Worm (Caenorhabditis elegans) whole organism, mixed stage, embryonic: ENCODE measurements around the gene ZK1010.2.

Experiments
- M03D4.4 ChIP-seq: sonication (generic microtip); optimal IDR thresholded peaks from 2 replicates; lab custom pipeline; 2017; ENCODE audit warnings: mild to moderate bottlenecking, missing genetic modification characterization, missing compliant biosample characterization
- ces-1 ChIP-seq: fragments of 150-350 bp; optimal IDR thresholded peaks from 2 replicates; lab custom pipeline; 2014; ENCODE audit warnings: missing biosample characterization, missing genetic modification reagents, missing genetic modification characterization
- flh-1 ChIP-seq: fragments of 200-800 bp; sonication (Bioruptor generic); optimal IDR thresholded peaks from 2 replicates; lab custom pipeline; 2018; ENCODE audit warnings: mild to moderate bottlenecking, missing genetic modification characterization, moderate library complexity, missing compliant biosample characterization
- lin-13 ChIP-seq: fragments of 150-350 bp; optimal IDR thresholded peaks from 2 replicates; lab custom pipeline; 2014; ENCODE audit warnings: missing biosample characterization, missing genetic modification characterization
- lsy-2 ChIP-seq: fragments of 150-350 bp; optimal IDR thresholded peaks from 2 replicates; lab custom pipeline; 2014; ENCODE audit warnings: missing biosample characterization, missing genetic modification characterization
- mab-5 ChIP-seq: fragments of 150-350 bp; optimal IDR thresholded peaks from 2 replicates; lab custom pipeline; 2014; ENCODE audit warnings: missing biosample characterization, missing genetic modification characterization
- mep-1 ChIP-seq: fragments of 150-350 bp; optimal IDR thresholded peaks from 2 replicates; lab custom pipeline; 2017; ENCODE audit warnings: missing biosample characterization, missing genetic modification reagents, missing genetic modification characterization, inconsistent platforms
- nhr-12 ChIP-seq: fragments of 150-350 bp; optimal IDR thresholded peaks from 2 replicates; lab custom pipeline; 2014; ENCODE audit warnings: missing biosample characterization, missing genetic modification characterization
- nhr-237 ChIP-seq: fragments of 150-350 bp; optimal IDR thresholded peaks from 2 replicates; lab custom pipeline; 2014; ENCODE audit warnings: missing biosample characterization, missing genetic modification characterization
- nhr-28 ChIP-seq: fragments of 150-350 bp; optimal IDR thresholded peaks from 2 replicates; lab custom pipeline; 2014; ENCODE audit warnings: missing biosample characterization, missing genetic modification characterization
- pha-4 ChIP-seq: fragments of 150-350 bp; optimal IDR thresholded peaks from 2 replicates; lab custom pipeline; 2018; ENCODE audit warnings: missing biosample characterization, missing genetic modification reagents, missing genetic modification characterization
- snpc-4 ChIP-seq: fragments of 150-350 bp; optimal IDR thresholded peaks from 2 replicates; lab custom pipeline; 2014; ENCODE audit warnings: missing biosample characterization, missing genetic modification characterization
- sptf-1 ChIP-seq: sonication (generic microtip); optimal IDR thresholded peaks from 2 replicates; lab custom pipeline; 2017; ENCODE audit warnings: mild to moderate bottlenecking, missing genetic modification characterization, moderate library complexity, missing compliant biosample characterization
- unc-62 ChIP-seq: fragments of 150-350 bp; optimal IDR thresholded peaks from 2 replicates; lab custom pipeline; 2014; ENCODE audit warnings: missing biosample characterization, missing genetic modification reagents, missing genetic modification characterization

DNA sequence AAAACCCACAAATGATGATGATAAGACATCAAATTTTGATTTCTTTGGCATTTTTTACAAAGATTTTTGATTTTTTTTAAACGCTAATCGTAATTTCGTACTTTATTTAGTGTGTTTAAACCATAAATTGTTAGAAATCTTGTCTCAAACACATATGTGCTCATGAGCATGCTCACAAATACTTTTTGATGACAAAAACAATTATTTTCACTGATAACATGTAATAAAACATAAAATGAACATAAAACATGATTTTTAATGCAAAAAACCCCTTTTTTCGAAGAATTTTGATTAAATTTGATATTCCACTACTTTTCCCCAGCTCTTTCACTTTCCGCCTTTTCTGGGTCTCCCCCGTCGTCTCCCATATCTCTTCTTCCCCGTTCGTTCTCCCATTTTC is 44.9 kb downstream of the ZK1010.2 start:
- no peak for TF ChIP-seq pha-4 (tag; lab: Kevin White, UChicago)
- TF ChIP-seq unc-62 (GFP tag; lab: Kevin White, UChicago): no peak
- no peak for TF ChIP-seq snpc-4
- TF ChIP-seq nhr-28 (tag; lab: Kevin White, UChicago): no peak
- no peak for TF ChIP-seq mep-1
- no peak for TF ChIP-seq lsy-2
- TF ChIP-seq lin-13 (tag; lab: Kevin White, UChicago): no peak
- TF ChIP-seq sptf-1 (tag; lab: Kevin White, UChicago): no peak
- TF ChIP-seq nhr-237 (tag; lab: Kevin White, UChicago): no peak
- no peak for TF ChIP-seq flh-1 (GFP tag; lab: Kevin White, UChicago)
- no peak for TF ChIP-seq mab-5 (tag; lab: Kevin White, UChicago)
- no peak for TF ChIP-seq ces-1 (GFP tag; lab: Kevin White, UChicago)
- TF ChIP-seq M03D4.4 (tag; lab: Kevin White, UChicago): no peak
- TF ChIP-seq nhr-12 (tag; lab: Kevin White, UChicago): no peak
